Worm (Caenorhabditis elegans) whole organism, L4 larva: ENCODE results near the gene Y53G8AR.6.

ENCODE experiments used
- D1046.2 ChIP-seq: fragments of 200-800 bp; sonication (Bioruptor generic); IDR thresholded peaks from 2 replicates; pipeline ENCODE4 v1.3.6; 2022; ENCODE audit warnings: missing genetic modification characterization, missing compliant biosample characterization
- F10B5.3 ChIP-seq: sonication (generic microtip); optimal IDR thresholded peaks from 2 replicates; lab custom pipeline; 2016; ENCODE audit warnings: mild to moderate bottlenecking, missing genetic modification characterization, missing compliant biosample characterization
- R02D3.7 ChIP-seq: fragments of 150-350 bp; sonication (generic microtip); optimal IDR thresholded peaks from 3 replicates; lab custom pipeline; 2014; ENCODE audit warnings: missing biosample characterization, missing genetic modification characterization
- Y48G9A.11 ChIP-seq: fragments of 200-800 bp; sonication (Bioruptor generic); IDR thresholded peaks from 2 replicates; pipeline ENCODE4 v1.3.6; 2022; ENCODE audit warnings: missing genetic modification reagents, missing genetic modification characterization, missing compliant biosample characterization
- ZK546.5 ChIP-seq, 2 experiments: sonication (generic microtip); optimal IDR thresholded peaks; 2 replicates each; lab custom pipeline; 2017; ENCODE audit warnings: missing biosample characterization in 2 of 2, missing genetic modification characterization in 2 of 2
- attf-4 ChIP-seq: sonication (generic microtip); optimal IDR thresholded peaks from 3 replicates; lab custom pipeline; 2017; ENCODE audit warnings: missing biosample characterization, missing genetic modification characterization
- ceh-32 ChIP-seq: sonication (generic microtip); optimal IDR thresholded peaks from 2 replicates; lab custom pipeline; 2016; ENCODE audit warnings: mild to moderate bottlenecking, missing genetic modification characterization, missing compliant biosample characterization; ENCODE audit not compliant: poor library complexity
- ceh-44 ChIP-seq: fragments of 200-800 bp; sonication (Bioruptor generic); IDR thresholded peaks from 2 replicates; pipeline ENCODE4 v1.3.6; 2022; ENCODE audit warnings: missing genetic modification reagents, missing genetic modification characterization, missing compliant biosample characterization
- cey-2 ChIP-seq: sonication (generic microtip); optimal IDR thresholded peaks from 3 replicates; lab custom pipeline; 2017; ENCODE audit warnings: missing genetic modification characterization, mild to moderate bottlenecking, missing compliant biosample characterization, antibody characterized with exemption, borderline replicate concordance; ENCODE audit not compliant: insufficient read depth
- daf-16 ChIP-seq, 3 experiments: sonication (generic microtip); optimal IDR thresholded peaks; 2 replicates each; lab custom pipeline; 2016 to 2017; ENCODE audit warnings: missing genetic modification characterization in 3 of 3, missing genetic modification reagents in 3 of 3, mild to moderate bottlenecking in 2 of 3, missing compliant biosample characterization in 2 of 3, missing biosample characterization in 1 of 3, moderate library complexity in 1 of 3
- dmd-6 ChIP-seq: fragments of 200-800 bp; sonication (Bioruptor generic); IDR thresholded peaks from 2 replicates; pipeline ENCODE4 v1.3.6; 2022; ENCODE audit warnings: missing genetic modification reagents, missing genetic modification characterization, missing compliant biosample characterization
- dpl-1 ChIP-seq: fragments of 150-350 bp; optimal IDR thresholded peaks from 2 replicates; lab custom pipeline; 2014; ENCODE audit warnings: missing biosample characterization, missing genetic modification reagents, missing genetic modification characterization
- duxl-1 ChIP-seq: sonication (generic microtip); optimal IDR thresholded peaks from 2 replicates; lab custom pipeline; 2016; ENCODE audit warnings: mild to moderate bottlenecking, missing genetic modification characterization, moderate library complexity, missing compliant biosample characterization; ENCODE audit not compliant: poor library complexity
- dve-1 ChIP-seq: sonication (generic microtip); optimal IDR thresholded peaks from 2 replicates; lab custom pipeline; 2017; ENCODE audit warnings: antibody characterized with exemption, mild to moderate bottlenecking, missing genetic modification characterization, missing compliant biosample characterization; ENCODE audit not compliant: insufficient read depth
- egl-43 ChIP-seq: fragments of 200-800 bp; sonication (Bioruptor generic); IDR thresholded peaks from 2 replicates; pipeline ENCODE4 v1.3.6; 2022; ENCODE audit warnings: missing genetic modification reagents, missing genetic modification characterization, missing compliant biosample characterization
- hlh-11 ChIP-seq: fragments of 200-800 bp; sonication (Bioruptor generic); optimal IDR thresholded peaks from 2 replicates; lab custom pipeline; 2018; ENCODE audit warnings: mild to moderate bottlenecking, missing genetic modification characterization, missing compliant biosample characterization
- hlh-30 ChIP-seq: sonication (generic microtip); optimal IDR thresholded peaks from 2 replicates; lab custom pipeline; 2017; ENCODE audit warnings: antibody characterized with exemption, mild to moderate bottlenecking, missing genetic modification characterization, missing compliant biosample characterization; ENCODE audit not compliant: insufficient read depth
- hmg-1.1 ChIP-seq: fragments of 200-800 bp; sonication (Bioruptor generic); IDR thresholded peaks from 2 replicates; pipeline ENCODE4 v1.3.6; 2022; ENCODE audit warnings: missing genetic modification reagents, missing genetic modification characterization, missing compliant biosample characterization
- lin-15B ChIP-seq: fragments of 150-350 bp; sonication (generic microtip); optimal IDR thresholded peaks from 3 replicates; lab custom pipeline; 2014; ENCODE audit warnings: missing biosample characterization, missing genetic modification characterization
- lin-38 ChIP-seq: fragments of 200-800 bp; sonication (Bioruptor generic); IDR thresholded peaks from 2 replicates; pipeline ENCODE4 v1.3.6; 2022; ENCODE audit warnings: missing genetic modification reagents, missing genetic modification characterization, missing compliant biosample characterization
- lsy-2 ChIP-seq, 2 experiments: fragments of 150-350 bp in 1 of 2; sonication (generic microtip) in 1 of 2; optimal IDR thresholded peaks; 2 replicates each; lab custom pipeline; 2014 to 2017; ENCODE audit warnings: missing biosample characterization in 2 of 2, missing genetic modification characterization in 2 of 2
- madf-9 ChIP-seq: fragments of 200-800 bp; sonication (Bioruptor generic); conservative IDR thresholded peaks from 2 replicates; pipeline ENCODE4 v1.3.6; 2022; ENCODE audit warnings: missing genetic modification reagents, missing genetic modification characterization, missing compliant biosample characterization
- mdl-1 ChIP-seq, 2 experiments: fragments of 150-350 bp in 1 of 2; sonication (generic microtip) in 1 of 2; optimal IDR thresholded peaks; 2 replicates each; lab custom pipeline; 2014 to 2017; ENCODE audit warnings: missing biosample characterization in 2 of 2, missing genetic modification characterization in 2 of 2
- mep-1 ChIP-seq: fragments of 150-350 bp; sonication (generic microtip); optimal IDR thresholded peaks from 3 replicates; lab custom pipeline; 2014; ENCODE audit warnings: missing biosample characterization, missing genetic modification characterization
- mes-2 ChIP-seq: sonication (generic microtip); optimal IDR thresholded peaks from 2 replicates; lab custom pipeline; 2016; ENCODE audit warnings: missing genotype, mild to moderate bottlenecking, missing genetic modification characterization, missing compliant biosample characterization; ENCODE audit not compliant: poor library complexity, severe bottlenecking
- mxl-3 ChIP-seq: fragments of 200-800 bp; sonication (Bioruptor generic); optimal IDR thresholded peaks from 2 replicates; lab custom pipeline; 2018; ENCODE audit warnings: mild to moderate bottlenecking, missing genetic modification characterization, missing compliant biosample characterization
- nhr-237 ChIP-seq: sonication (generic microtip); optimal IDR thresholded peaks from 2 replicates; lab custom pipeline; 2017; ENCODE audit warnings: missing biosample characterization, missing genetic modification characterization
- nhr-28 ChIP-seq: fragments of 150-350 bp; optimal IDR thresholded peaks from 2 replicates; lab custom pipeline; 2014; ENCODE audit warnings: missing biosample characterization, missing genetic modification characterization
- nhr-48 ChIP-seq: sonication (generic microtip); optimal IDR thresholded peaks from 2 replicates; lab custom pipeline; 2016; ENCODE audit warnings: mild to moderate bottlenecking, missing genetic modification characterization, missing compliant biosample characterization
- nhr-6 ChIP-seq: fragments of 150-350 bp; optimal IDR thresholded peaks from 2 replicates; lab custom pipeline; 2014; ENCODE audit warnings: missing biosample characterization, missing genetic modification characterization
- nhr-76 ChIP-seq: fragments of 150-350 bp; optimal IDR thresholded peaks from 2 replicates; lab custom pipeline; 2014; ENCODE audit warnings: missing biosample characterization, missing genetic modification characterization
- pha-4 ChIP-seq, 2 experiments: fragments of 150-350 bp in 1 of 2; fragments of 200-800 bp in 1 of 2; sonication (Bioruptor generic) in 1 of 2; IDR thresholded peaks in 1 of 2; optimal IDR thresholded peaks in 1 of 2; 2 replicates each; pipeline versions ENCODE4 v1.3.6 to Lab custom; 2014 to 2022; ENCODE audit warnings: missing genetic modification characterization in 2 of 2, missing genetic modification reagents in 2 of 2, missing biosample characterization in 1 of 2, missing compliant biosample characterization in 1 of 2
- pqm-1 ChIP-seq: sonication (generic microtip); optimal IDR thresholded peaks from 2 replicates; lab custom pipeline; 2017; ENCODE audit warnings: missing biosample characterization, missing genetic modification characterization
- rbr-2 ChIP-seq: sonication (generic microtip); optimal IDR thresholded peaks from 2 replicates; lab custom pipeline; 2016; ENCODE audit warnings: missing genotype, missing genetic modification characterization, missing compliant biosample characterization
- saeg-2 ChIP-seq: fragments of 200-800 bp; sonication (Bioruptor generic); IDR thresholded peaks from 2 replicates; pipeline ENCODE4 v1.3.6; 2022; ENCODE audit warnings: missing genetic modification reagents, missing genetic modification characterization, missing compliant biosample characterization
- snpc-1.2 ChIP-seq: fragments of 200-800 bp; sonication (Bioruptor generic); IDR thresholded peaks from 2 replicates; pipeline ENCODE4 v1.3.6; 2022; ENCODE audit warnings: missing genetic modification reagents, missing genetic modification characterization, missing compliant biosample characterization
- snpc-4 ChIP-seq: fragments of 150-350 bp; optimal IDR thresholded peaks from 2 replicates; lab custom pipeline; 2014; ENCODE audit warnings: missing biosample characterization, missing genetic modification characterization
- spr-1 ChIP-seq: sonication (generic microtip); optimal IDR thresholded peaks from 2 replicates; lab custom pipeline; 2016; ENCODE audit warnings: mild to moderate bottlenecking, missing genetic modification characterization, missing compliant biosample characterization
- tag-97 ChIP-seq: fragments of 200-800 bp; sonication (Bioruptor generic); IDR thresholded peaks from 2 replicates; pipeline ENCODE4 v1.3.6; 2022; ENCODE audit warnings: missing genetic modification characterization, missing compliant biosample characterization
- unc-130 ChIP-seq: sonication (generic microtip); optimal IDR thresholded peaks from 2 replicates; lab custom pipeline; 2016; ENCODE audit warnings: missing genetic modification reagents, missing genetic modification characterization, missing compliant biosample characterization
- zag-1 ChIP-seq: fragments of 150-350 bp; optimal IDR thresholded peaks from 2 replicates; lab custom pipeline; 2014; ENCODE audit warnings: missing biosample characterization, missing genetic modification characterization
- zfp-3 ChIP-seq: fragments of 200-800 bp; sonication (Bioruptor generic); conservative IDR thresholded peaks from 2 replicates; pipeline ENCODE4 v1.3.6; 2022; ENCODE audit warnings: missing genetic modification reagents, missing genetic modification characterization, missing compliant biosample characterization
- ztf-7 ChIP-seq: fragments of 150-350 bp; optimal IDR thresholded peaks from 2 replicates; lab custom pipeline; 2014; ENCODE audit warnings: missing biosample characterization, missing genetic modification characterization

Y53G8AR.6 gene

ce11 chrIII:3308940-3309339, 14.4 kb downstream of the Y53G8AR.6 start:
- TF ChIP-seq nhr-28 (tag; lab: Kevin White, UChicago) (peak; percentile 37), nhr-48 (tag; lab: Kevin White, UChicago) (peak; percentile 9), nhr-76 (tag; lab: Kevin White, UChicago) (no peak), F10B5.3 (no peak), dve-1 (tag; lab: Kevin White, UChicago) (peak; percentile 31), lsy-2 (tag; optimal IDR thresholded peaks at IDR 0.05; lab: Kevin White, UChicago) (peak in 1 of 2 experiments; percentile 4), daf-16 (GFP tag; optimal IDR thresholded peaks at IDR 0.05; lab: Kevin White, UChicago) (no peak), daf-16 (tag; optimal IDR thresholded peaks at IDR 0.05; lab: Kevin White, UChicago) (peak; percentile 40), snpc-1.2 (GFP tag; lab: Robert Waterston, UW) (no peak), mep-1 (peak; percentile 1), dpl-1 (GFP tag; lab: Kevin White, UChicago) (peak; percentile 1), ceh-44 (GFP tag; lab: Robert Waterston, UW) (no peak), mes-2 (tag; lab: Kevin White, UChicago) (peak; percentile 9), mdl-1 (tag; optimal IDR thresholded peaks at IDR 0.05; lab: Kevin White, UChicago) (peak in 1 of 2 experiments; percentile 26), spr-1 (tag; lab: Kevin White, UChicago) (no peak), hlh-30 (tag; lab: Kevin White, UChicago) (peak; percentile 54), hlh-11 (tag; lab: Kevin White, UChicago) (peak; percentile 36), ZK546.5 (tag; optimal IDR thresholded peaks at IDR 0.05; lab: Kevin White, UChicago) (no peak), egl-43 (GFP tag; lab: Robert Waterston, UW) (no peak), cey-2 (tag; lab: Kevin White, UChicago) (peak; percentile 7), duxl-1 (no peak), snpc-4 (no peak), nhr-6 (tag; lab: Kevin White, UChicago) (peak; percentile 49)
- TF ChIP-seq, all 104 proteins: peak for 13

ce11 chrIII:3309700-3310099, 15.2 kb downstream of the Y53G8AR.6 start:
- TF ChIP-seq lin-38 (GFP tag; lab: Robert Waterston, UW) (peak; percentile 77), rbr-2 (tag; lab: Kevin White, UChicago) (no peak)

ce11 chrIII:3310876-3311597, 16.5 kb downstream of the Y53G8AR.6 start, which contains the start of gene ral-1:
Gene ral-1 (plus strand): TSS chrIII:3311310.
- TF ChIP-seq madf-9 (GFP tag; lab: Robert Waterston, UW) (no peak), attf-4 (tag; lab: Kevin White, UChicago) (no peak), unc-130 (no peak), nhr-237 (tag; lab: Kevin White, UChicago) (no peak), snpc-1.2 (GFP tag; lab: Robert Waterston, UW) (no peak), tag-97 (GFP tag; lab: Robert Waterston, UW) (no peak), ceh-32 (tag; lab: Kevin White, UChicago) (no peak), mxl-3 (GFP tag; lab: Kevin White, UChicago) (no peak), dpl-1 (GFP tag; lab: Kevin White, UChicago) (peak; percentile 3), spr-1 (tag; lab: Kevin White, UChicago) (no peak), nhr-6 (tag; lab: Kevin White, UChicago) (peak; percentile 53), Y48G9A.11 (GFP tag; lab: Robert Waterston, UW) (no peak), zag-1 (tag; lab: Kevin White, UChicago) (no peak), mep-1 (no peak), pha-4 (GFP tag; IDR thresholded peaks at IDR 0.05; lab: Robert Waterston, UW) (no peak), pha-4 (tag; optimal IDR thresholded peaks at IDR 0.05; lab: Kevin White, UChicago) (no peak), D1046.2 (no peak), hmg-1.1 (GFP tag; lab: Robert Waterston, UW) (no peak), zfp-3 (GFP tag; lab: Robert Waterston, UW) (no peak), pqm-1 (tag; lab: Kevin White, UChicago) (no peak), nhr-76 (tag; lab: Kevin White, UChicago) (no peak), saeg-2 (GFP tag; lab: Robert Waterston, UW) (no peak), R02D3.7 (tag; lab: Kevin White, UChicago) (no peak), ztf-7 (tag; lab: Kevin White, UChicago) (no peak), lsy-2 (tag; optimal IDR thresholded peaks at IDR 0.05; lab: Kevin White, UChicago) (peak in 1 of 2 experiments; percentile 26), hlh-11 (tag; lab: Kevin White, UChicago) (peak; percentile 3), mes-2 (tag; lab: Kevin White, UChicago) (peak; percentile 12), lin-15B (tag; lab: Kevin White, UChicago) (no peak), dmd-6 (GFP tag; lab: Robert Waterston, UW) (no peak)
